Worm (Caenorhabditis elegans): ENCODE results near the gene bud-13.

bud-13 gene

ce11 chrIII:8923937-8924336 lies 43.6 kb downstream of the bud-13 start, which contains the start of gene ZK637.12:
ZK637.12 (plus strand) TSS chrIII:8924237.
- no peak for TF ChIP-seq ztf-11 (tag; optimal IDR thresholded peaks at IDR 0.05)
- no peak for TF ChIP-seq egl-27 (tag; optimal IDR thresholded peaks at IDR 0.05)
- no peak for TF ChIP-seq lsy-2 (tag; optimal IDR thresholded peaks at IDR 0.05)
- no peak for TF ChIP-seq ceh-82 (tag; optimal IDR thresholded peaks at IDR 0.05)
- TF ChIP-seq mdl-1 (tag; optimal IDR thresholded peaks at IDR 0.05), result no peak
- no peak for TF ChIP-seq lin-13 (GFP tag; optimal IDR thresholded peaks at IDR 0.05)
- TF ChIP-seq elt-3 (tag; optimal IDR thresholded peaks at IDR 0.05), result no peak
- no peak for TF ChIP-seq F13H6.1 (tag; optimal IDR thresholded peaks at IDR 0.05)
- TF ChIP-seq unc-39 (tag; optimal IDR thresholded peaks at IDR 0.05), result no peak
- no peak for TF ChIP-seq C34F6.9 (tag; optimal IDR thresholded peaks at IDR 0.05)
- TF ChIP-seq mbf-1 (tag; optimal IDR thresholded peaks at IDR 0.05), result no peak
- TF ChIP-seq lin-11 (tag; optimal IDR thresholded peaks at IDR 0.05), result no peak

- no peak for TF ChIP-seq dmd-4 (tag; optimal IDR thresholded peaks at IDR 0.05)
- TF ChIP-seq lsy-2 (tag; optimal IDR thresholded peaks at IDR 0.05), result no peak
- no peak for TF ChIP-seq F13H6.1 (tag; optimal IDR thresholded peaks at IDR 0.05)
- no peak for TF ChIP-seq egl-27 (tag; optimal IDR thresholded peaks at IDR 0.05)
- no peak for TF ChIP-seq ceh-16 (tag; optimal IDR thresholded peaks at IDR 0.05)
- TF ChIP-seq unc-55 (GFP tag; optimal IDR thresholded peaks at IDR 0.05), result no peak
- no peak for TF ChIP-seq nhr-12 (tag; optimal IDR thresholded peaks at IDR 0.05)
- TF ChIP-seq gmeb-1 (tag; optimal IDR thresholded peaks at IDR 0.05), result no peak
- no peak for TF ChIP-seq Y55F3AM.14 (GFP tag; optimal IDR thresholded peaks at IDR 0.05)
- peak; percentile 65 for TF ChIP-seq nhr-25 (tag; optimal IDR thresholded peaks at IDR 0.05)
- TF ChIP-seq nhr-10 (tag; optimal IDR thresholded peaks at IDR 0.05), result no peak
- TF ChIP-seq elt-1 (tag; optimal IDR thresholded peaks at IDR 0.05), result no peak
- no peak for TF ChIP-seq elt-3 (tag; optimal IDR thresholded peaks at IDR 0.05)
- no peak for TF ChIP-seq unc-39 (tag; optimal IDR thresholded peaks at IDR 0.05)
- TF ChIP-seq nhr-6 (tag; optimal IDR thresholded peaks at IDR 0.05), result no peak
- peak; percentile 4 for TF ChIP-seq nhr-129 (tag; optimal IDR thresholded peaks at IDR 0.05)
Measured at ce11 chrIII:8923240-8923734, 44.2 kb downstream of the bud-13 start, which contains the start of gene glb-1. glb-1 (minus strand) TSS chrIII:8923290.

ce11 chrIII:8922061-8922460 lies 45.5 kb downstream of the bud-13 start:
- peak; percentile 65 for TF ChIP-seq ztf-4 (tag; optimal IDR thresholded peaks at IDR 0.05)
- TF ChIP-seq ceh-82 (tag; optimal IDR thresholded peaks at IDR 0.05), result no peak
- no peak for TF ChIP-seq lin-39 (tag; optimal IDR thresholded peaks at IDR 0.05)
- TF ChIP-seq crh-2 (tag; optimal IDR thresholded peaks at IDR 0.05), result peak; percentile 37
- TF ChIP-seq sem-4 (tag; optimal IDR thresholded peaks at IDR 0.05), result no peak
- peak in 1 of 2 experiments; percentile 27 for TF ChIP-seq lsy-2 (tag; optimal IDR thresholded peaks at IDR 0.05)
- TF ChIP-seq skn-1 (tag; optimal IDR thresholded peaks at IDR 0.05), result no peak
- TF ChIP-seq nhr-25 (tag; optimal IDR thresholded peaks at IDR 0.05), result peak; percentile 37
- TF ChIP-seq ama-1 (optimal IDR thresholded peaks at IDR 0.05), result no peak
- TF ChIP-seq nhr-21 (tag; optimal IDR thresholded peaks at IDR 0.05), result no peak
- no peak for TF ChIP-seq nhr-23 (tag; optimal IDR thresholded peaks at IDR 0.05)
- TF ChIP-seq mdl-1 (tag; optimal IDR thresholded peaks at IDR 0.05), result peak in 1 of 2 experiments; percentile 57
- peak; percentile 39 for TF ChIP-seq sma-9 (GFP tag; optimal IDR thresholded peaks at IDR 0.05)
- no peak for TF ChIP-seq sma-9 (tag; optimal IDR thresholded peaks at IDR 0.05)
- TF ChIP-seq ztf-1 (GFP tag; conservative IDR thresholded peaks at IDR 0.05), result no peak
- TF ChIP-seq nhr-11 (tag; optimal IDR thresholded peaks at IDR 0.05), result no peak
- TF ChIP-seq blmp-1 (tag; optimal IDR thresholded peaks at IDR 0.05; ENCODE audit: insufficient read depth), result no peak
- no peak for TF ChIP-seq ceh-16 (tag; optimal IDR thresholded peaks at IDR 0.05)
- TF ChIP-seq nhr-12 (tag; optimal IDR thresholded peaks at IDR 0.05), result no peak
- TF ChIP-seq lin-11 (tag; optimal IDR thresholded peaks at IDR 0.05), result no peak
- no peak for TF ChIP-seq ztf-11 (tag; optimal IDR thresholded peaks at IDR 0.05)
- TF ChIP-seq snpc-4 (tag; optimal IDR thresholded peaks at IDR 0.05), result no peak
- TF ChIP-seq lin-13 (GFP tag; optimal IDR thresholded peaks at IDR 0.05), result peak; percentile 18
- TF ChIP-seq zag-1 (tag; optimal IDR thresholded peaks at IDR 0.05), result no peak
- peak; percentile 11 for TF ChIP-seq C34F6.9 (tag; optimal IDR thresholded peaks at IDR 0.05)
- TF ChIP-seq nhr-129 (tag; optimal IDR thresholded peaks at IDR 0.05), result peak; percentile 54

- TF ChIP-seq nhr-11 (tag; optimal IDR thresholded peaks at IDR 0.05) (no peak), C34F6.9 (tag; optimal IDR thresholded peaks at IDR 0.05) (no peak), sem-4 (tag; optimal IDR thresholded peaks at IDR 0.05) (no peak), crh-2 (tag; optimal IDR thresholded peaks at IDR 0.05) (no peak), nhr-25 (tag; optimal IDR thresholded peaks at IDR 0.05) (no peak), lin-39 (tag; optimal IDR thresholded peaks at IDR 0.05) (no peak), unc-55 (GFP tag; optimal IDR thresholded peaks at IDR 0.05) (no peak), blmp-1 (tag; optimal IDR thresholded peaks at IDR 0.05; ENCODE audit: insufficient read depth) (no peak), dmd-4 (tag; optimal IDR thresholded peaks at IDR 0.05) (no peak), mab-5 (tag; optimal IDR thresholded peaks at IDR 0.05) (no peak), nhr-21 (tag; optimal IDR thresholded peaks at IDR 0.05) (no peak), elt-1 (tag; optimal IDR thresholded peaks at IDR 0.05) (no peak), aly-2 (tag; optimal IDR thresholded peaks at IDR 0.05) (no peak), elt-3 (tag; optimal IDR thresholded peaks at IDR 0.05) (no peak), lin-11 (tag; optimal IDR thresholded peaks at IDR 0.05) (no peak), egl-27 (tag; optimal IDR thresholded peaks at IDR 0.05) (no peak), ceh-16 (tag; optimal IDR thresholded peaks at IDR 0.05) (no peak), ZK546.5 (tag; optimal IDR thresholded peaks at IDR 0.05) (no peak)
Measured at ce11 chrIII:8919784-8920183, 47.7 kb downstream of the bud-13 start, which contains the start of gene ZK637.15. ZK637.15 (plus strand) TSS chrIII:8920084.

All from whole organism, L2 larva.